Worm (Caenorhabditis elegans) whole organism, mixed stage, embryonic: Measurements from ENCODE around the gene C55A6.10.

Experiments used
- M03D4.4 ChIP-seq: sonication (generic microtip); optimal IDR thresholded peaks from 2 replicates; lab custom pipeline; 2017; ENCODE audit warnings: mild to moderate bottlenecking, missing genetic modification characterization, missing compliant biosample characterization
- bed-3 ChIP-seq: fragments of 200-800 bp; sonication (Bioruptor generic); optimal IDR thresholded peaks from 3 replicates; lab custom pipeline; 2018; ENCODE audit warnings: mild to moderate bottlenecking, missing genetic modification characterization, moderate library complexity, missing compliant biosample characterization
- blmp-1 ChIP-seq: fragments of 150-350 bp; optimal IDR thresholded peaks from 2 replicates; lab custom pipeline; 2014; ENCODE audit warnings: missing biosample characterization, missing genetic modification characterization
- ceh-83 ChIP-seq: fragments of 200-800 bp; sonication (Bioruptor generic); optimal IDR thresholded peaks from 2 replicates; lab custom pipeline; 2018; ENCODE audit warnings: mild to moderate bottlenecking, missing genetic modification characterization, missing compliant biosample characterization
- ces-1 ChIP-seq: fragments of 150-350 bp; optimal IDR thresholded peaks from 2 replicates; lab custom pipeline; 2014; ENCODE audit warnings: missing biosample characterization, missing genetic modification reagents, missing genetic modification characterization
- cnd-1 ChIP-seq: fragments of 200-800 bp; sonication (Bioruptor generic); optimal IDR thresholded peaks from 2 replicates; lab custom pipeline; 2018; ENCODE audit warnings: mild to moderate bottlenecking, missing genetic modification characterization, missing compliant biosample characterization
- drap-1 ChIP-seq: fragments of 200-800 bp; sonication (Bioruptor generic); optimal IDR thresholded peaks from 3 replicates; lab custom pipeline; 2018; ENCODE audit warnings: mild to moderate bottlenecking, missing genetic modification characterization, missing compliant biosample characterization
- elt-1 ChIP-seq: sonication (generic microtip); optimal IDR thresholded peaks from 2 replicates; lab custom pipeline; 2017; ENCODE audit warnings: missing genetic modification characterization, mild to moderate bottlenecking, missing compliant biosample characterization, antibody characterized with exemption, moderate library complexity, borderline replicate concordance; ENCODE audit not compliant: insufficient read depth
- elt-3 ChIP-seq: fragments of 150-350 bp; optimal IDR thresholded peaks from 2 replicates; lab custom pipeline; 2014; ENCODE audit warnings: missing biosample characterization, missing genetic modification characterization
- ham-2 ChIP-seq: fragments of 200-800 bp; sonication (Bioruptor generic); optimal IDR thresholded peaks from 2 replicates; lab custom pipeline; 2018; ENCODE audit warnings: mild to moderate bottlenecking, missing genetic modification characterization, missing compliant biosample characterization
- hlh-1 ChIP-seq: fragments of 150-350 bp; optimal IDR thresholded peaks from 2 replicates; lab custom pipeline; 2014; ENCODE audit warnings: missing biosample characterization, missing genetic modification reagents, missing genetic modification characterization
- lin-32 ChIP-seq: fragments of 200-800 bp; sonication (Bioruptor generic); optimal IDR thresholded peaks from 2 replicates; lab custom pipeline; 2018; ENCODE audit warnings: mild to moderate bottlenecking, missing genetic modification characterization, missing compliant biosample characterization
- lsy-2 ChIP-seq: fragments of 150-350 bp; optimal IDR thresholded peaks from 2 replicates; lab custom pipeline; 2014; ENCODE audit warnings: missing biosample characterization, missing genetic modification characterization
- mab-5 ChIP-seq: fragments of 150-350 bp; optimal IDR thresholded peaks from 2 replicates; lab custom pipeline; 2014; ENCODE audit warnings: missing biosample characterization, missing genetic modification characterization
- mls-2 ChIP-seq: sonication (generic microtip); optimal IDR thresholded peaks from 2 replicates; lab custom pipeline; 2016; ENCODE audit warnings: mild to moderate bottlenecking, missing genetic modification characterization, moderate library complexity, missing compliant biosample characterization
- nhr-12 ChIP-seq: fragments of 150-350 bp; optimal IDR thresholded peaks from 2 replicates; lab custom pipeline; 2014; ENCODE audit warnings: missing biosample characterization, missing genetic modification characterization
- nhr-2 ChIP-seq: fragments of 150-350 bp; optimal IDR thresholded peaks from 2 replicates; lab custom pipeline; 2014; ENCODE audit warnings: missing biosample characterization, missing genetic modification characterization
- nhr-237 ChIP-seq: fragments of 150-350 bp; optimal IDR thresholded peaks from 2 replicates; lab custom pipeline; 2014; ENCODE audit warnings: missing biosample characterization, missing genetic modification characterization
- nhr-28 ChIP-seq: fragments of 150-350 bp; optimal IDR thresholded peaks from 2 replicates; lab custom pipeline; 2014; ENCODE audit warnings: missing biosample characterization, missing genetic modification characterization
- nhr-76 ChIP-seq: sonication (generic microtip); optimal IDR thresholded peaks from 2 replicates; lab custom pipeline; 2017; ENCODE audit warnings: missing biosample characterization, missing genetic modification characterization
- pha-4 ChIP-seq: fragments of 150-350 bp; optimal IDR thresholded peaks from 2 replicates; lab custom pipeline; 2018; ENCODE audit warnings: missing biosample characterization, missing genetic modification reagents, missing genetic modification characterization
- sem-2 ChIP-seq: fragments of 200-800 bp; sonication (Bioruptor generic); optimal IDR thresholded peaks from 2 replicates; lab custom pipeline; 2018; ENCODE audit warnings: mild to moderate bottlenecking, missing genetic modification characterization, missing compliant biosample characterization
- sptf-1 ChIP-seq: sonication (generic microtip); optimal IDR thresholded peaks from 2 replicates; lab custom pipeline; 2017; ENCODE audit warnings: mild to moderate bottlenecking, missing genetic modification characterization, moderate library complexity, missing compliant biosample characterization
- tbx-8 ChIP-seq: fragments of 200-800 bp; sonication (Bioruptor generic); optimal IDR thresholded peaks from 2 replicates; lab custom pipeline; 2018; ENCODE audit warnings: mild to moderate bottlenecking, missing genetic modification characterization, moderate library complexity, missing compliant biosample characterization
- unc-120 ChIP-seq: sonication (generic microtip); optimal IDR thresholded peaks from 2 replicates; lab custom pipeline; 2017; ENCODE audit warnings: missing genetic modification characterization, missing compliant biosample characterization; ENCODE audit not compliant: poor library complexity, severe bottlenecking
- unc-39 ChIP-seq: fragments of 150-350 bp; optimal IDR thresholded peaks from 2 replicates; lab custom pipeline; 2014; ENCODE audit warnings: missing biosample characterization, missing genetic modification characterization
- unc-62 ChIP-seq: fragments of 150-350 bp; optimal IDR thresholded peaks from 2 replicates; lab custom pipeline; 2014; ENCODE audit warnings: missing biosample characterization, missing genetic modification reagents, missing genetic modification characterization
- zip-8 ChIP-seq: fragments of 150-350 bp; optimal IDR thresholded peaks from 2 replicates; lab custom pipeline; 2014; ENCODE audit warnings: missing biosample characterization, missing genetic modification characterization

The C55A6.10 gene

ce11 chrV:11500980-11501379 is 4.2 kb upstream of the C55A6.10 start:
- no peak for TF ChIP-seq ces-1 (GFP tag; lab: Kevin White, UChicago)
- TF ChIP-seq nhr-2 (tag; lab: Kevin White, UChicago) = no peak
- no peak for TF ChIP-seq elt-3 (tag; lab: Kevin White, UChicago)
- no peak for TF ChIP-seq sptf-1 (tag; lab: Kevin White, UChicago)
- no peak for TF ChIP-seq sem-2 (GFP tag; lab: Kevin White, UChicago)

- no peak for TF ChIP-seq unc-39
- no peak for TF ChIP-seq bed-3
- no peak for TF ChIP-seq nhr-237 (tag; lab: Kevin White, UChicago)
- TF ChIP-seq nhr-28 (tag; lab: Kevin White, UChicago) = no peak
- no peak for TF ChIP-seq ces-1 (GFP tag; lab: Kevin White, UChicago)
- TF ChIP-seq ham-2 = no peak
- no peak for TF ChIP-seq tbx-8
- TF ChIP-seq unc-120 (tag; lab: Kevin White, UChicago) = no peak
- no peak for TF ChIP-seq unc-62 (GFP tag; lab: Kevin White, UChicago)
- no peak for TF ChIP-seq pha-4 (tag; lab: Kevin White, UChicago)
- no peak for TF ChIP-seq elt-1 (tag; lab: Kevin White, UChicago)
- TF ChIP-seq zip-8 (tag; lab: Kevin White, UChicago) = no peak
- TF ChIP-seq lsy-2 (tag; lab: Kevin White, UChicago) = no peak
- no peak for TF ChIP-seq nhr-12
- TF ChIP-seq nhr-76 (tag; lab: Kevin White, UChicago) = no peak
Measured at ce11 chrV:11503081-11503751, 1.9 kb upstream of the C55A6.10 start, which contains the start of gene C55A6.12. Gene C55A6.12, minus strand, starts transcription at chrV:11503131.

- TF ChIP-seq nhr-76 (tag; lab: Kevin White, UChicago) = no peak
- peak; percentile 82 for TF ChIP-seq hlh-1 (tag; lab: Kevin White, UChicago)
- TF ChIP-seq lin-32 (GFP tag; lab: Kevin White, UChicago) = no peak
- no peak for TF ChIP-seq ces-1 (GFP tag; lab: Kevin White, UChicago)
- TF ChIP-seq unc-120 (tag; lab: Kevin White, UChicago) = peak; percentile 55
Measured at ce11 chrV:11506347-11506746, 1.2 kb downstream of the C55A6.10 start.

ce11 chrV:11508773-11509172 is 3.6 kb downstream of the C55A6.10 start, which contains the start of gene ttll-5:
Gene ttll-5, plus strand, starts transcription at chrV:11509060.
- TF ChIP-seq zip-8 (tag; lab: Kevin White, UChicago) = no peak
- TF ChIP-seq, all 35 proteins: peak for 0

ce11 chrV:11513432-11513831 is 8.3 kb downstream of the C55A6.10 start, which contains the start of gene C55A6.3:
Gene C55A6.3, minus strand, starts transcription at chrV:11513532.
- TF ChIP-seq tbx-8 = no peak
- TF ChIP-seq lin-32 (GFP tag; lab: Kevin White, UChicago) = no peak
- no peak for TF ChIP-seq drap-1
- no peak for TF ChIP-seq ces-1 (GFP tag; lab: Kevin White, UChicago)
- TF ChIP-seq unc-120 (tag; lab: Kevin White, UChicago) = no peak
- no peak for TF ChIP-seq nhr-76 (tag; lab: Kevin White, UChicago)
- TF ChIP-seq mab-5 (tag; lab: Kevin White, UChicago) = no peak
- no peak for TF ChIP-seq unc-62 (GFP tag; lab: Kevin White, UChicago)
- TF ChIP-seq ham-2 = no peak
- TF ChIP-seq cnd-1 = no peak
- no peak for TF ChIP-seq nhr-2 (tag; lab: Kevin White, UChicago)
- TF ChIP-seq pha-4 (tag; lab: Kevin White, UChicago) = no peak
- TF ChIP-seq mls-2 (tag; lab: Kevin White, UChicago) = no peak
- TF ChIP-seq sem-2 (GFP tag; lab: Kevin White, UChicago) = no peak
- no peak for TF ChIP-seq hlh-1 (tag; lab: Kevin White, UChicago)

- TF ChIP-seq unc-39 (no peak), ceh-83 (GFP tag; lab: Kevin White, UChicago) (no peak), sem-2 (GFP tag; lab: Kevin White, UChicago) (no peak), zip-8 (tag; lab: Kevin White, UChicago) (no peak), nhr-12 (no peak), sptf-1 (tag; lab: Kevin White, UChicago) (no peak), blmp-1 (no peak), nhr-237 (tag; lab: Kevin White, UChicago) (no peak), M03D4.4 (tag; lab: Kevin White, UChicago) (no peak), drap-1 (no peak), nhr-76 (tag; lab: Kevin White, UChicago) (no peak)
- TF ChIP-seq, all 35 proteins: peak for 0
Measured at ce11 chrV:11514677-11515076, 9.5 kb downstream of the C55A6.10 start, which contains the start of gene C55A6.6. Gene C55A6.6, minus strand, starts transcription at chrV:11514737.
